Worm (Caenorhabditis elegans) whole organism, young adult: Measurements from ENCODE around the gene F56A8.8.
A peak's percentile ranks its signal among the peaks of the same experiment; 100 is the strongest.

Experiments used
- C17E4.6 ChIP-seq: fragments of 200-800 bp; sonication (Bioruptor generic); IDR thresholded peaks from 2 replicates; pipeline ENCODE4 v1.3.6; 2022; ENCODE audit warnings: missing genetic modification reagents, missing genetic modification characterization, missing compliant biosample characterization
- D2030.7 ChIP-seq: fragments of 200-800 bp; sonication (Bioruptor generic); IDR thresholded peaks from 2 replicates; pipeline ENCODE4 v1.3.6; 2022; ENCODE audit warnings: missing genetic modification reagents, missing genetic modification characterization, missing compliant biosample characterization
- F49E8.2 ChIP-seq: sonication (generic microtip); optimal IDR thresholded peaks from 3 replicates; lab custom pipeline; 2017; ENCODE audit warnings: missing genetic modification characterization, mild to moderate bottlenecking, missing compliant biosample characterization, antibody characterized with exemption, moderate library complexity; ENCODE audit not compliant: insufficient read depth
- F52B5.7 ChIP-seq: sonication (generic microtip); optimal IDR thresholded peaks from 2 replicates; lab custom pipeline; 2016; ENCODE audit warnings: mild to moderate bottlenecking, missing genetic modification characterization, missing compliant biosample characterization
- F57C9.4 ChIP-seq: sonication (generic microtip); optimal IDR thresholded peaks from 2 replicates; lab custom pipeline; 2017; ENCODE audit warnings: mild to moderate bottlenecking, missing genetic modification characterization, missing compliant biosample characterization
- ZK185.1 ChIP-seq: sonication (generic microtip); optimal IDR thresholded peaks from 2 replicates; lab custom pipeline; 2016; ENCODE audit warnings: mild to moderate bottlenecking, missing genetic modification characterization, missing compliant biosample characterization; ENCODE audit not compliant: poor library complexity, severe bottlenecking
- aptf-3 ChIP-seq: fragments of 200-800 bp; sonication (Bioruptor generic); IDR thresholded peaks from 2 replicates; pipeline ENCODE4 v1.3.6; 2022; ENCODE audit warnings: missing genetic modification characterization, missing compliant biosample characterization
- attf-3 ChIP-seq: fragments of 200-800 bp; sonication (Bioruptor generic); conservative IDR thresholded peaks from 2 replicates; pipeline ENCODE4 v1.3.6; 2022; ENCODE audit warnings: missing genetic modification reagents, missing genetic modification characterization, missing compliant biosample characterization
- attf-6 ChIP-seq: fragments of 200-800 bp; sonication (Bioruptor generic); IDR thresholded peaks from 2 replicates; pipeline ENCODE4 v1.3.6; 2022; ENCODE audit warnings: missing genetic modification reagents, missing genetic modification characterization, missing compliant biosample characterization
- bed-1 ChIP-seq: fragments of 200-800 bp; sonication (Bioruptor generic); IDR thresholded peaks from 2 replicates; pipeline ENCODE4 v1.3.6; 2022; ENCODE audit warnings: missing genetic modification reagents, missing genetic modification characterization, missing compliant biosample characterization
- cebp-2 ChIP-seq: fragments of 200-800 bp; sonication (Bioruptor generic); IDR thresholded peaks from 2 replicates; pipeline ENCODE4 v1.3.6; 2022; ENCODE audit warnings: missing genetic modification characterization, missing compliant biosample characterization
- ceh-27 ChIP-seq: fragments of 200-800 bp; sonication (Bioruptor generic); optimal IDR thresholded peaks from 2 replicates; lab custom pipeline; 2018; ENCODE audit warnings: mild to moderate bottlenecking, missing genetic modification characterization, moderate library complexity, missing compliant biosample characterization
- ceh-40 ChIP-seq: fragments of 200-800 bp; sonication (Bioruptor generic); IDR thresholded peaks from 2 replicates; pipeline ENCODE4 v1.3.6; 2022; ENCODE audit warnings: missing genetic modification characterization, missing compliant biosample characterization
- ceh-58 ChIP-seq: fragments of 200-800 bp; sonication (Bioruptor generic); IDR thresholded peaks from 2 replicates; pipeline ENCODE4 v1.3.6; 2022; ENCODE audit warnings: missing genetic modification characterization, missing compliant biosample characterization
- chd-7 ChIP-seq: sonication (generic microtip); optimal IDR thresholded peaks from 2 replicates; lab custom pipeline; 2016; ENCODE audit warnings: mild to moderate bottlenecking, missing genetic modification characterization, moderate library complexity, missing compliant biosample characterization
- egl-18 ChIP-seq: fragments of 200-800 bp; sonication (Bioruptor generic); IDR thresholded peaks from 2 replicates; pipeline ENCODE4 v1.3.6; 2022; ENCODE audit warnings: missing genetic modification reagents, missing genetic modification characterization, missing compliant biosample characterization
- egrh-3 ChIP-seq: fragments of 200-800 bp; sonication (Bioruptor generic); IDR thresholded peaks from 2 replicates; pipeline ENCODE4 v1.3.6; 2022; ENCODE audit warnings: missing genetic modification reagents, missing genetic modification characterization, missing compliant biosample characterization
- ekl-4 ChIP-seq: fragments of 200-800 bp; sonication (Bioruptor generic); IDR thresholded peaks from 2 replicates; pipeline ENCODE4 v1.3.6; 2022; ENCODE audit warnings: missing genetic modification reagents, missing genetic modification characterization, missing compliant biosample characterization
- hlh-12 ChIP-seq: sonication (generic microtip); optimal IDR thresholded peaks from 2 replicates; lab custom pipeline; 2016; ENCODE audit warnings: missing genetic modification characterization, missing compliant biosample characterization
- hmg-1.2 ChIP-seq: fragments of 200-800 bp; sonication (Bioruptor generic); IDR thresholded peaks from 2 replicates; pipeline ENCODE4 v1.3.6; 2022; ENCODE audit warnings: missing genetic modification reagents, missing genetic modification characterization, missing compliant biosample characterization
- let-526 ChIP-seq: fragments of 200-800 bp; sonication (Bioruptor generic); IDR thresholded peaks from 2 replicates; pipeline ENCODE4 v1.3.6; 2022; ENCODE audit warnings: missing genetic modification reagents, missing genetic modification characterization, missing compliant biosample characterization
- lin-26 ChIP-seq: fragments of 200-800 bp; sonication (Bioruptor generic); IDR thresholded peaks from 2 replicates; pipeline ENCODE4 v1.3.6; 2022; ENCODE audit warnings: missing genetic modification reagents, missing genetic modification characterization, missing compliant biosample characterization
- lin-40 ChIP-seq: sonication (generic microtip); optimal IDR thresholded peaks from 2 replicates; lab custom pipeline; 2016; ENCODE audit warnings: missing genetic modification characterization, mild to moderate bottlenecking, missing compliant biosample characterization, missing genotype, missing genetic modification reagents
- lin-54 ChIP-seq: fragments of 200-800 bp; sonication (Bioruptor generic); optimal IDR thresholded peaks from 2 replicates; lab custom pipeline; 2018; ENCODE audit warnings: mild to moderate bottlenecking, missing genetic modification characterization, missing compliant biosample characterization
- lsl-1 ChIP-seq: fragments of 200-800 bp; sonication (Bioruptor generic); optimal IDR thresholded peaks from 2 replicates; lab custom pipeline; 2018; ENCODE audit warnings: mild to moderate bottlenecking, missing genetic modification characterization, moderate library complexity, missing compliant biosample characterization
- madf-10 ChIP-seq: sonication (generic microtip); optimal IDR thresholded peaks from 2 replicates; lab custom pipeline; 2016; ENCODE audit warnings: mild to moderate bottlenecking, missing genetic modification characterization, missing compliant biosample characterization
- madf-6 ChIP-seq: fragments of 200-800 bp; sonication (Bioruptor generic); IDR thresholded peaks from 2 replicates; pipeline ENCODE4 v1.3.6; 2022; ENCODE audit warnings: missing genetic modification reagents, missing genetic modification characterization, missing compliant biosample characterization
- nhr-80 ChIP-seq: sonication (generic microtip); optimal IDR thresholded peaks from 2 replicates; lab custom pipeline; 2016; ENCODE audit warnings: missing genetic modification characterization, missing compliant biosample characterization
- nhr-90 ChIP-seq: sonication (generic microtip); optimal IDR thresholded peaks from 2 replicates; lab custom pipeline; 2016; ENCODE audit warnings: missing genotype, mild to moderate bottlenecking, missing genetic modification characterization, missing compliant biosample characterization
- rec-8 ChIP-seq, 2 experiments: sonication (generic microtip); optimal IDR thresholded peaks; 2 replicates each; lab custom pipeline; 2016; ENCODE audit warnings: mild to moderate bottlenecking in 2 of 2, missing genetic modification characterization in 2 of 2, missing genetic modification reagents in 2 of 2, missing genotype in 2 of 2, missing biosample characterization in 1 of 2, missing compliant biosample characterization in 1 of 2, moderate library complexity in 1 of 2
- repo-1 ChIP-seq: sonication (generic microtip); optimal IDR thresholded peaks from 2 replicates; lab custom pipeline; 2017; ENCODE audit warnings: mild to moderate bottlenecking, missing genetic modification characterization, missing compliant biosample characterization
- sdz-38 ChIP-seq: sonication (generic microtip); optimal IDR thresholded peaks from 2 replicates; lab custom pipeline; 2016; ENCODE audit warnings: missing genotype, missing genetic modification characterization, missing compliant biosample characterization
- snpc-3.4 ChIP-seq: sonication (generic microtip); optimal IDR thresholded peaks from 2 replicates; lab custom pipeline; 2017; ENCODE audit warnings: missing genetic modification characterization, mild to moderate bottlenecking, missing compliant biosample characterization, antibody characterized with exemption, moderate library complexity, missing genotype, missing genetic modification reagents
- unc-130 ChIP-seq: sonication (generic microtip); optimal IDR thresholded peaks from 2 replicates; lab custom pipeline; 2016; ENCODE audit warnings: missing genetic modification reagents, missing genetic modification characterization, missing compliant biosample characterization
- xnd-1 ChIP-seq: sonication (generic microtip); optimal IDR thresholded peaks from 2 replicates; lab custom pipeline; 2016; ENCODE audit warnings: missing genotype, missing genetic modification reagents, missing genetic modification characterization, missing compliant biosample characterization
- ztf-18 ChIP-seq: sonication (generic microtip); optimal IDR thresholded peaks from 2 replicates; lab custom pipeline; 2016; ENCODE audit warnings: missing genotype, mild to moderate bottlenecking, missing genetic modification characterization, missing compliant biosample characterization
- ztf-26 ChIP-seq: sonication (generic microtip); optimal IDR thresholded peaks from 2 replicates; lab custom pipeline; 2017; ENCODE audit warnings: missing genetic modification characterization, missing compliant biosample characterization
- ztf-28 ChIP-seq: fragments of 200-800 bp; sonication (Bioruptor generic); IDR thresholded peaks from 2 replicates; pipeline ENCODE4 v1.3.6; 2022; ENCODE audit warnings: missing genetic modification reagents, missing genetic modification characterization, missing compliant biosample characterization
- ztf-6 ChIP-seq: fragments of 200-800 bp; sonication (Bioruptor generic); IDR thresholded peaks from 2 replicates; pipeline ENCODE4 v1.3.6; 2022; ENCODE audit warnings: missing genetic modification reagents, missing genetic modification characterization, missing compliant biosample characterization

Gene F56A8.8

DNA sequence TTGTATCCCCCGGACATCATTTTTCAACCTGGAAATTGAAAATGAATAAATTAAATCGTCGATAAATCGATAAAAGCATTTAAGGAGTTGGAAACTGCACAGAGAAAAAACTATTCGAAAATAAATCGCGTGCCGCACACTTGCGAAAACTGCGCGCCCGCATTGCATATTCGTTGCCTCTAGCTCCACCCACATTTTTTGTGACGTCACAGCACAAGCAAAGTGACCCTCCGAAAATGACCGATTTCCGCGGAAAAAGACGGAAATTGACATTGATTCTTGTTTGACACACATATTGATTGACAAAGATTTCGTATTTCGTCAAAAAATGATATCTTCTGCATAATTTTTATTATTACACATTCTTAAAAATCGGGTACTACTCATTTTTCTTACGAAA, 16.7 kb upstream of the F56A8.8 start, which contains the start of gene cpf-2 (continued):
- TF ChIP-seq ceh-27 (GFP tag; lab: Kevin White, UChicago), result peak; percentile 20
- 0 out of 2 replicates have a peak, but pooled peaks have one; percentile 26 for TF ChIP-seq lin-26
- no peak for TF ChIP-seq bed-1
- peak; percentile 60 for TF ChIP-seq ekl-4 (GFP tag; lab: Robert Waterston, UW)
- TF ChIP-seq F57C9.4, result no peak
- TF ChIP-seq unc-130 (GFP tag; lab: Kevin White, UChicago), result peak; percentile 29
- peak; percentile 13 for TF ChIP-seq chd-7 (tag; lab: Kevin White, UChicago)
- TF ChIP-seq snpc-3.4, result peak; percentile 45
- no peak for TF ChIP-seq attf-6 (GFP tag; lab: Robert Waterston, UW)
- peak; percentile 19; the same call in 1 of the 2 replicates for TF ChIP-seq ceh-40
- no peak for TF ChIP-seq nhr-90 (tag; lab: Kevin White, UChicago)
- TF ChIP-seq egl-18 (GFP tag; lab: Robert Waterston, UW), result no peak
- peak; percentile 55 for TF ChIP-seq ZK185.1 (tag; lab: Kevin White, UChicago)
- TF ChIP-seq ztf-6, result 0 out of 2 replicates have a peak, but pooled peaks have one; percentile 15
- TF ChIP-seq cebp-2 (GFP tag; lab: Robert Waterston, UW), result no peak
- peak; percentile 43 for TF ChIP-seq hmg-1.2 (GFP tag; lab: Robert Waterston, UW)
- TF ChIP-seq ztf-26 (tag; lab: Kevin White, UChicago), result peak; percentile 22
- no peak for TF ChIP-seq F52B5.7 (tag; lab: Kevin White, UChicago)
- TF ChIP-seq D2030.7 (GFP tag; lab: Robert Waterston, UW), result 0 out of 2 replicates have a peak, but pooled peaks have one; percentile 24
- TF ChIP-seq let-526 (GFP tag; lab: Robert Waterston, UW), result 0 out of 2 replicates have a peak, but pooled peaks have one; percentile 10
- TF ChIP-seq aptf-3 (GFP tag; lab: Robert Waterston, UW), result no peak
- TF ChIP-seq madf-6 (GFP tag; lab: Robert Waterston, UW), result peak; percentile 53
- TF ChIP-seq F49E8.2, result peak; percentile 17
- TF ChIP-seq egrh-3, result no peak
- peak; percentile 23 for TF ChIP-seq madf-10 (tag; lab: Kevin White, UChicago)

DNA sequence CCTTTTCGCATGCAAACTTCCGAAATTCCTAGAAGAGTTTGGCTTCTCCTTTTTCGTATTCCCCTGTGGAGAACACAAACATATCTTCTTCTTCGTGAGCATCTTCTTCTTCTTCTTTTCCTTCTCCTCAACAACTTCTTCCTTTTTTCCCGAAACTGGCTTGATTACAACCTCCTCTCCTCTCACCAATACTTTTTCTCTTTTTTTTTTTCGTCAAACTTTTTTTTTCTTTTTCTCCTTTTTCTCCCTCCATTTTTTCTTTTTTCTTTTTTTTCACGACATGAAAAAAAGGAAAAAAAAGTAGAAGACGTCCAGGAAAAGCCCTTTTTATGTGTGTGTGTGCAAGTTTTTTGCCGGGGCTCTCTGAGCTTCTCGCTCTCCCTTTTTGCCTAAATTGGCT, 14.6 kb upstream of the F56A8.8 start:
- no peak for TF ChIP-seq rec-8 (tag; optimal IDR thresholded peaks at IDR 0.05; lab: Kevin White, UChicago)
- peak; percentile 14 for TF ChIP-seq lin-40 (tag; lab: Kevin White, UChicago)

DNA sequence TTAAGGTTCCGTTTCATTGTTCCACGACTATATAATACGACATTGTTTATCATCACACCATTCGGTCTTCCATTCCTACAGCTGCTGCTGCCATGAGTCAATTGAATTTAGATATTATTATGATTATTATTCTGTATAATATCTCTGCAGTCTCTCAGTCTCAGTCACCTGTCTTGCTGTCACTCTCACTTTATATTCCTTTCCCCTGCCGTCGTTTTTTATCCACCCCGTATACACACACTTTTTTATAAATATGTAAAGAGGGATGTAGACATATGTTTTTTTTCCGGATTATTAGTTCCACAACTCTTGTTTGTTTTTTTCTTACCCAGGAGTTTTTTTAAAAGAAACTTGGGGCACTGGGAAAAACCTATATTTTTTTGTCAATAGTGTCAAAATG, 13.3 kb upstream of the F56A8.8 start:
- no peak for TF ChIP-seq repo-1 (tag; lab: Kevin White, UChicago)
- TF ChIP-seq C17E4.6 (GFP tag; lab: Robert Waterston, UW), result no peak
- no peak for TF ChIP-seq ztf-18
- no peak for TF ChIP-seq sdz-38 (tag; lab: Kevin White, UChicago)
- TF ChIP-seq ceh-58 (GFP tag; lab: Robert Waterston, UW), result no peak
- TF ChIP-seq lin-54, result no peak
- TF ChIP-seq bed-1, result no peak
- TF ChIP-seq hlh-12 (tag; lab: Kevin White, UChicago), result no peak
- TF ChIP-seq lin-40 (tag; lab: Kevin White, UChicago), result no peak
- TF ChIP-seq nhr-80 (tag; lab: Kevin White, UChicago), result no peak
- no peak for TF ChIP-seq attf-3
- no peak for TF ChIP-seq cebp-2 (GFP tag; lab: Robert Waterston, UW)
- TF ChIP-seq ztf-28, result no peak
- TF ChIP-seq lsl-1 (GFP tag; lab: Kevin White, UChicago), result no peak
- TF ChIP-seq ZK185.1 (tag; lab: Kevin White, UChicago), result no peak
- TF ChIP-seq xnd-1 (tag; lab: Kevin White, UChicago), result no peak
- TF ChIP-seq egl-18 (GFP tag; lab: Robert Waterston, UW), result no peak
- TF ChIP-seq, all 124 proteins: peak for 0
